Fruit fly (Drosophila melanogaster): ENCODE measurements around the gene PolG2.

Gene PolG2

DNA sequence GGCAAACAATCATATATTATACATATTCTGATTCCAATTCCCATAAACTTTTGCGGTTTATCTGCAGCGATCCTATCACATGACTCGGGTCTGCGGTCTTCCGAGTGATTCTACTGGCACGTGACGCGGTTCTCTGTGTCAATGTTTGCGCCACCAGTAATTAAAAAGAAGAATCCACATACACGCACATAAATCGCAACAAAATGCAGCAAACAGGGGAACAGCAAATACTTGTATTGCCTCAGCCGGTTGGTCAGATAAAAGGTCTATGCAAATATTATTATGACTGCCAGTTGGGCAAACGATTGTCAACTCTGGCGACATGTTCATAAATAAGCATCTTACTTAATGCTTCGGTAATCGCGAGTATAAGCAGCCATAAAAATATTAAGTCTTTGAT, 24.9 kb downstream of the PolG2 start:
- TF ChIP-seq Hr83 (GFP tag; optimal IDR thresholded peaks at IDR 0.05; ENCODE audit: poor library complexity, severe bottlenecking) (peak; percentile 64), CrebA (GFP tag; optimal IDR thresholded peaks at IDR 0.05; ENCODE audit: borderline replicate concordance) (no peak), pan (optimal IDR thresholded peaks at IDR 0.05) (no peak), OdsH (GFP tag; optimal IDR thresholded peaks at IDR 0.05) (peak; percentile 34), ey (GFP tag; optimal IDR thresholded peaks at IDR 0.05) (no peak), Rel (GFP tag; optimal IDR thresholded peaks at IDR 0.05) (no peak), Rel (tag; optimal IDR thresholded peaks at IDR 0.05) (no peak), N (GFP tag; optimal IDR thresholded peaks at IDR 0.05) (no peak), sage (GFP tag; optimal IDR thresholded peaks at IDR 0.05) (no peak), dl (GFP tag; optimal IDR thresholded peaks at IDR 0.05; ENCODE audit: insufficient read depth in 1 of 2, partially characterized antibody in 2 of 2) (no peak), brk (GFP tag; optimal IDR thresholded peaks at IDR 0.05) (no peak), dsf (GFP tag; optimal IDR thresholded peaks at IDR 0.05; ENCODE audit: borderline replicate concordance) (no peak), Hnf4 (GFP tag; optimal IDR thresholded peaks at IDR 0.05) (no peak), h (GFP tag; optimal IDR thresholded peaks at IDR 0.05) (no peak), HLH106 (tag; optimal IDR thresholded peaks at IDR 0.05) (no peak), Vsx2 (GFP tag; optimal IDR thresholded peaks at IDR 0.05; ENCODE audit: partially characterized antibody) (no peak), tai (GFP tag; optimal IDR thresholded peaks at IDR 0.05) (no peak), psq (GFP tag; optimal IDR thresholded peaks at IDR 0.05) (no peak), sv (GFP tag; optimal IDR thresholded peaks at IDR 0.05) (no peak), br (GFP tag; optimal IDR thresholded peaks at IDR 0.05) (no peak), Myc (optimal IDR thresholded peaks at IDR 0.05) (no peak), CG9705 (GFP tag; optimal IDR thresholded peaks at IDR 0.05) (no peak), Dfd (GFP tag; optimal IDR thresholded peaks at IDR 0.05) (no peak), Sp1 (GFP tag; optimal IDR thresholded peaks at IDR 0.05) (peak; percentile 38), Hr78 (GFP tag; optimal IDR thresholded peaks at IDR 0.05) (no peak), foxo (GFP tag; optimal IDR thresholded peaks at IDR 0.05) (no peak), dmrt93B (GFP tag; optimal IDR thresholded peaks at IDR 0.05) (no peak), Mio (GFP tag; optimal IDR thresholded peaks at IDR 0.05) (no peak), woc (GFP tag; optimal IDR thresholded peaks at IDR 0.05) (no peak), CG32264 (GFP tag; optimal IDR thresholded peaks at IDR 0.05) (peak; percentile 3), Abd-B (GFP tag; optimal IDR thresholded peaks at IDR 0.05) (no peak), jim (GFP tag; optimal IDR thresholded peaks at IDR 0.05) (no peak), Jra (GFP tag; optimal IDR thresholded peaks at IDR 0.05) (no peak), rgr (GFP tag; optimal IDR thresholded peaks at IDR 0.05) (peak; percentile 45), fru (GFP tag; optimal IDR thresholded peaks at IDR 0.05) (no peak), GATAd (GFP tag; optimal IDR thresholded peaks at IDR 0.05) (no peak), lola (GFP tag; optimal IDR thresholded peaks at IDR 0.05) (no peak)

DNA sequence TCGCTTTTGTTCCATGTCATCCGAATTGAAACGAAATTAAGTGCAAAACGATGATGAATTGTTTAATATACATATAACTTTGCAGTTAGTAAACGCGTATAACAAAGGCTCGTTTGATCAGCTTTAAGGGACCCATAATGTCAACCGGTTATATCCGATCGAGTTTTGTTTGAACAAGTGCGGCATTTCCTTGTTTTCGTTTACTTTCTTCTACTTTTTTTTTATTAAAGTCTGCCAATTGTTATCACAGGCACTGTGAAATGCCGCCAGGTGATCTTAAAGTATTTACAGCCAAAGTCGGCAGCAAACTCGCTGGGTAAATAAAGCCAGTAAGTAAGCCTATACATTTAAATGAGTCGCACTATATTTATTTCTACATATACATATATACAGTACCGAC, 25.8 kb downstream of the PolG2 start:
- TF ChIP-seq Dif (GFP tag; optimal IDR thresholded peaks at IDR 0.05; ENCODE audit: partially characterized antibody) (no peak), h (GFP tag; optimal IDR thresholded peaks at IDR 0.05) (peak; percentile 55), HLH106 (tag; optimal IDR thresholded peaks at IDR 0.05) (no peak), CG32264 (GFP tag; optimal IDR thresholded peaks at IDR 0.05) (no peak), Abd-B (GFP tag; optimal IDR thresholded peaks at IDR 0.05) (no peak), Mio (GFP tag; optimal IDR thresholded peaks at IDR 0.05) (no peak), fru (GFP tag; optimal IDR thresholded peaks at IDR 0.05) (peak; percentile 42), GATAd (GFP tag; optimal IDR thresholded peaks at IDR 0.05) (no peak), Sp1 (GFP tag; optimal IDR thresholded peaks at IDR 0.05) (no peak), usp (GFP tag; optimal IDR thresholded peaks at IDR 0.05) (no peak), ey (GFP tag; optimal IDR thresholded peaks at IDR 0.05) (no peak), br (GFP tag; optimal IDR thresholded peaks at IDR 0.05) (no peak), Jra (GFP tag; optimal IDR thresholded peaks at IDR 0.05) (no peak), Hr83 (GFP tag; optimal IDR thresholded peaks at IDR 0.05; ENCODE audit: poor library complexity, severe bottlenecking) (peak; percentile 76), OdsH (GFP tag; optimal IDR thresholded peaks at IDR 0.05) (peak; percentile 13), Myc (optimal IDR thresholded peaks at IDR 0.05) (no peak), psq (GFP tag; optimal IDR thresholded peaks at IDR 0.05) (no peak), sv (GFP tag; optimal IDR thresholded peaks at IDR 0.05) (no peak), woc (GFP tag; optimal IDR thresholded peaks at IDR 0.05) (no peak), dl (GFP tag; optimal IDR thresholded peaks at IDR 0.05; ENCODE audit: insufficient read depth in 1 of 2, partially characterized antibody in 2 of 2) (no peak), Hr78 (GFP tag; optimal IDR thresholded peaks at IDR 0.05) (no peak), brk (GFP tag; optimal IDR thresholded peaks at IDR 0.05) (no peak), CrebA (GFP tag; optimal IDR thresholded peaks at IDR 0.05; ENCODE audit: borderline replicate concordance) (no peak), rgr (GFP tag; optimal IDR thresholded peaks at IDR 0.05) (peak; percentile 52), lola (GFP tag; optimal IDR thresholded peaks at IDR 0.05) (no peak), dmrt93B (GFP tag; optimal IDR thresholded peaks at IDR 0.05) (no peak)

Measured in whole organism, wandering third instar larva.